Fruit fly (Drosophila melanogaster): ENCODE data around the gene Sam-S.

Gene Sam-S

dm6 chr2L:155215-155712 is 48.6 kb downstream of the Sam-S start, which contains the start of gene Pus10:
Gene Pus10 (minus strand): TSS chr2L:155305.
- peak; percentile 35 for TF ChIP-seq Jra (GFP tag; optimal IDR thresholded peaks at IDR 0.05)
- TF ChIP-seq Hr83 (GFP tag; optimal IDR thresholded peaks at IDR 0.05; ENCODE audit: poor library complexity, severe bottlenecking), result no peak
- TF ChIP-seq OdsH (GFP tag; optimal IDR thresholded peaks at IDR 0.05), result peak; percentile 4
- no peak for TF ChIP-seq Dfd (GFP tag; optimal IDR thresholded peaks at IDR 0.05)
- peak in 1 of 2 experiments; percentile 26 for TF ChIP-seq foxo (GFP tag; optimal IDR thresholded peaks at IDR 0.05)
- TF ChIP-seq Vsx2 (GFP tag; optimal IDR thresholded peaks at IDR 0.05; ENCODE audit: partially characterized antibody), result peak; percentile 26
- TF ChIP-seq CG32264 (GFP tag; optimal IDR thresholded peaks at IDR 0.05), result no peak

- TF ChIP-seq rgr (GFP tag; optimal IDR thresholded peaks at IDR 0.05) (peak; percentile 47), psq (GFP tag; optimal IDR thresholded peaks at IDR 0.05) (no peak), Jra (GFP tag; optimal IDR thresholded peaks at IDR 0.05) (no peak), CG32264 (GFP tag; optimal IDR thresholded peaks at IDR 0.05) (no peak), Hnf4 (GFP tag; optimal IDR thresholded peaks at IDR 0.05) (no peak), Dfd (GFP tag; optimal IDR thresholded peaks at IDR 0.05) (no peak), Hr83 (GFP tag; optimal IDR thresholded peaks at IDR 0.05; ENCODE audit: poor library complexity, severe bottlenecking) (no peak), dl (GFP tag; optimal IDR thresholded peaks at IDR 0.05; ENCODE audit: insufficient read depth in 1 of 2, partially characterized antibody in 2 of 2) (no peak), Rel (GFP tag; optimal IDR thresholded peaks at IDR 0.05) (no peak), Rel (tag; optimal IDR thresholded peaks at IDR 0.05) (peak; percentile 0), Mio (GFP tag; optimal IDR thresholded peaks at IDR 0.05) (no peak), GATAd (GFP tag; optimal IDR thresholded peaks at IDR 0.05) (no peak), Vsx2 (GFP tag; optimal IDR thresholded peaks at IDR 0.05; ENCODE audit: partially characterized antibody) (no peak), CrebA (GFP tag; optimal IDR thresholded peaks at IDR 0.05; ENCODE audit: borderline replicate concordance) (no peak), sv (GFP tag; optimal IDR thresholded peaks at IDR 0.05) (no peak), h (GFP tag; optimal IDR thresholded peaks at IDR 0.05) (peak; percentile 3), br (GFP tag; optimal IDR thresholded peaks at IDR 0.05) (no peak), CG9705 (GFP tag; optimal IDR thresholded peaks at IDR 0.05) (no peak), woc (GFP tag; optimal IDR thresholded peaks at IDR 0.05) (no peak), N (GFP tag; optimal IDR thresholded peaks at IDR 0.05) (no peak), tai (GFP tag; optimal IDR thresholded peaks at IDR 0.05) (no peak), ey (GFP tag; optimal IDR thresholded peaks at IDR 0.05) (no peak)
Measured at dm6 chr2L:155994-156393, 49.3 kb downstream of the Sam-S start, which contains the start of gene CG3436. Gene CG3436 (plus strand): TSS chr2L:156029.

dm6 chr2L:158649-159257 is 52.0 kb downstream of the Sam-S start, which contains the start of the genes CG33635 and spen:
Gene CG33635 (minus strand): TSS chr2L:158664.
Gene spen (plus strand): TSS chr2L:159032.
- TF ChIP-seq sv (GFP tag; optimal IDR thresholded peaks at IDR 0.05) (no peak), br (GFP tag; optimal IDR thresholded peaks at IDR 0.05) (peak; percentile 34), rgr (GFP tag; optimal IDR thresholded peaks at IDR 0.05) (peak; percentile 71), pan (optimal IDR thresholded peaks at IDR 0.05) (no peak), N (GFP tag; optimal IDR thresholded peaks at IDR 0.05) (no peak), ey (GFP tag; optimal IDR thresholded peaks at IDR 0.05) (no peak), Abd-B (GFP tag; optimal IDR thresholded peaks at IDR 0.05) (no peak), dl (GFP tag; optimal IDR thresholded peaks at IDR 0.05; ENCODE audit: insufficient read depth in 1 of 2, partially characterized antibody in 2 of 2) (peak in 1 of 2 experiments; percentile 49), GATAd (GFP tag; optimal IDR thresholded peaks at IDR 0.05) (no peak), Jra (GFP tag; optimal IDR thresholded peaks at IDR 0.05) (no peak), Hr78 (GFP tag; optimal IDR thresholded peaks at IDR 0.05) (no peak), Myc (optimal IDR thresholded peaks at IDR 0.05) (peak; percentile 88), Sp1 (GFP tag; optimal IDR thresholded peaks at IDR 0.05) (peak; percentile 72), lola (GFP tag; optimal IDR thresholded peaks at IDR 0.05) (no peak), dmrt93B (GFP tag; optimal IDR thresholded peaks at IDR 0.05) (no peak), CG9705 (GFP tag; optimal IDR thresholded peaks at IDR 0.05) (no peak), fru (GFP tag; optimal IDR thresholded peaks at IDR 0.05) (peak; percentile 22), usp (GFP tag; optimal IDR thresholded peaks at IDR 0.05) (no peak), Vsx2 (GFP tag; optimal IDR thresholded peaks at IDR 0.05; ENCODE audit: partially characterized antibody) (peak; percentile 7), h (GFP tag; optimal IDR thresholded peaks at IDR 0.05) (peak; percentile 72), tai (GFP tag; optimal IDR thresholded peaks at IDR 0.05) (no peak), Dfd (GFP tag; optimal IDR thresholded peaks at IDR 0.05) (no peak), HLH106 (tag; optimal IDR thresholded peaks at IDR 0.05) (peak; percentile 39), psq (GFP tag; optimal IDR thresholded peaks at IDR 0.05) (peak; percentile 55), dsf (GFP tag; optimal IDR thresholded peaks at IDR 0.05; ENCODE audit: borderline replicate concordance) (no peak), foxo (GFP tag; optimal IDR thresholded peaks at IDR 0.05) (peak in 1 of 2 experiments; percentile 57), Mio (GFP tag; optimal IDR thresholded peaks at IDR 0.05) (no peak), brk (GFP tag; optimal IDR thresholded peaks at IDR 0.05) (peak; percentile 49), jim (GFP tag; optimal IDR thresholded peaks at IDR 0.05) (peak; percentile 94), Dif (GFP tag; optimal IDR thresholded peaks at IDR 0.05; ENCODE audit: partially characterized antibody) (peak; percentile 22), Rel (GFP tag; optimal IDR thresholded peaks at IDR 0.05) (no peak), Rel (tag; optimal IDR thresholded peaks at IDR 0.05) (peak; percentile 63), CG32264 (GFP tag; optimal IDR thresholded peaks at IDR 0.05) (no peak), woc (GFP tag; optimal IDR thresholded peaks at IDR 0.05) (peak; percentile 83), OdsH (GFP tag; optimal IDR thresholded peaks at IDR 0.05) (peak; percentile 50), CrebA (GFP tag; optimal IDR thresholded peaks at IDR 0.05; ENCODE audit: borderline replicate concordance) (no peak), Hr83 (GFP tag; optimal IDR thresholded peaks at IDR 0.05; ENCODE audit: poor library complexity, severe bottlenecking) (peak; percentile 70), sage (GFP tag; optimal IDR thresholded peaks at IDR 0.05) (peak; percentile 69), Hnf4 (GFP tag; optimal IDR thresholded peaks at IDR 0.05) (peak; percentile 53)

Measured in whole organism, wandering third instar larva.